Worm (Caenorhabditis elegans): ENCODE results near the gene spp-31.

- TF ChIP-seq pqm-1 (tag; optimal IDR thresholded peaks at IDR 0.05) (no peak), egl-27 (tag; optimal IDR thresholded peaks at IDR 0.05) (no peak), lin-15B (tag; optimal IDR thresholded peaks at IDR 0.05) (no peak), elt-1 (tag; optimal IDR thresholded peaks at IDR 0.05) (no peak), aly-2 (tag; optimal IDR thresholded peaks at IDR 0.05) (no peak), skn-1 (tag; optimal IDR thresholded peaks at IDR 0.05) (no peak), snpc-4 (tag; optimal IDR thresholded peaks at IDR 0.05) (no peak), unc-39 (tag; optimal IDR thresholded peaks at IDR 0.05) (no peak), ceh-82 (tag; optimal IDR thresholded peaks at IDR 0.05) (no peak), R02D3.7 (tag; optimal IDR thresholded peaks at IDR 0.05) (no peak), nhr-237 (tag; optimal IDR thresholded peaks at IDR 0.05) (no peak)
These were observed 26.0 kb upstream of the spp-31 start for ce11 chrIV:1380350-1380749.

All from whole organism, L3 larva.